Fruit fly (Drosophila melanogaster) whole organism, prepupa: ENCODE data around the gene Patr-1.

Source experiments
- CG10631 ChIP-seq: fragments of 200-800 bp; sonication (Bioruptor generic); optimal IDR thresholded peaks from 2 replicates; lab custom pipeline; 2016; ENCODE audit warnings: missing biosample characterization, missing genetic modification characterization
- CG10669 ChIP-seq: fragments of 200-800 bp; sonication (Bioruptor generic); optimal IDR thresholded peaks from 3 replicates; lab custom pipeline; 2018; ENCODE audit warnings: missing biosample characterization, mild to moderate bottlenecking, missing genetic modification characterization, moderate library complexity
- CG11294 ChIP-seq: fragments of 200-800 bp; sonication (Bioruptor generic); IDR thresholded peaks from 2 replicates; pipeline ENCODE4 v1.3.6; 2022; ENCODE audit warnings: missing biosample characterization, missing genetic modification characterization
- CG11902 ChIP-seq: fragments of 200-800 bp; sonication (Bioruptor generic); optimal IDR thresholded peaks from 3 replicates; lab custom pipeline; 2016; ENCODE audit warnings: missing biosample characterization, missing genetic modification characterization
- CG15336 ChIP-seq: fragments of 200-800 bp; sonication (Bioruptor generic); IDR thresholded peaks from 2 replicates; pipeline ENCODE4 v1.3.6; 2022; ENCODE audit warnings: missing biosample characterization, missing genetic modification characterization
- CG1621 ChIP-seq: fragments of 200-800 bp; sonication (Bioruptor generic); optimal IDR thresholded peaks from 3 replicates; lab custom pipeline; 2018; ENCODE audit warnings: missing biosample characterization, mild to moderate bottlenecking, missing genetic modification characterization
- CG16779 ChIP-seq: fragments of 200-800 bp; sonication (Bioruptor generic); optimal IDR thresholded peaks from 3 replicates; lab custom pipeline; 2017; ENCODE audit warnings: missing biosample characterization, mild to moderate bottlenecking, missing genetic modification characterization
- CG3032 ChIP-seq: fragments of 200-800 bp; optimal IDR thresholded peaks from 2 replicates; lab custom pipeline; 2019; ENCODE audit warnings: missing biosample characterization, mild to moderate bottlenecking, missing genetic modification characterization, moderate library complexity
- CG31627 ChIP-seq: fragments of 200-800 bp; sonication (Bioruptor generic); optimal IDR thresholded peaks from 3 replicates; lab custom pipeline; 2016; ENCODE audit warnings: missing biosample characterization, missing genetic modification characterization
- CG34406 ChIP-seq: fragments of 200-800 bp; sonication (Bioruptor generic); optimal IDR thresholded peaks from 3 replicates; lab custom pipeline; 2016; ENCODE audit warnings: missing biosample characterization, missing genetic modification characterization
- CG3919 ChIP-seq: fragments of 200-800 bp; sonication (Bioruptor generic); optimal IDR thresholded peaks from 3 replicates; lab custom pipeline; 2016; ENCODE audit warnings: missing biosample characterization, missing genetic modification characterization
- CG4318 ChIP-seq: fragments of 200-800 bp; sonication (Bioruptor generic); optimal IDR thresholded peaks from 3 replicates; lab custom pipeline; 2017; ENCODE audit warnings: missing biosample characterization, mild to moderate bottlenecking, missing genetic modification characterization
- CG6163 ChIP-seq: fragments of 200-800 bp; sonication (Bioruptor generic); IDR thresholded peaks from 3 replicates; pipeline ENCODE4 v1.3.6; 2022; ENCODE audit warnings: missing biosample characterization, missing genetic modification characterization
- CG6276 ChIP-seq: fragments of 200-800 bp; sonication (Bioruptor generic); optimal IDR thresholded peaks from 2 replicates; lab custom pipeline; 2017; ENCODE audit warnings: missing biosample characterization, mild to moderate bottlenecking, missing genetic modification characterization
- CG6792 ChIP-seq: fragments of 200-800 bp; sonication (Bioruptor generic); optimal IDR thresholded peaks from 3 replicates; lab custom pipeline; 2016; ENCODE audit warnings: missing biosample characterization, missing genetic modification characterization
- CG6808 ChIP-seq: fragments of 200-800 bp; sonication (Bioruptor generic); optimal IDR thresholded peaks from 3 replicates; lab custom pipeline; 2017; ENCODE audit warnings: missing biosample characterization, missing genetic modification characterization, mild to moderate bottlenecking, moderate library complexity, missing genetic modification reagents
- CG6854 ChIP-seq: fragments of 200-800 bp; sonication (Bioruptor generic); optimal IDR thresholded peaks from 2 replicates; lab custom pipeline; 2017; ENCODE audit warnings: missing biosample characterization, mild to moderate bottlenecking, missing genetic modification characterization
- CG7368 ChIP-seq: fragments of 200-800 bp; sonication (Bioruptor generic); optimal IDR thresholded peaks from 3 replicates; lab custom pipeline; 2016; ENCODE audit warnings: missing biosample characterization, missing genetic modification characterization
- CG8119 ChIP-seq: fragments of 200-800 bp; sonication (Bioruptor generic); IDR thresholded peaks from 3 replicates; pipeline ENCODE4 v1.3.6; 2022; ENCODE audit warnings: missing biosample characterization, missing genetic modification characterization
- CG8319 ChIP-seq: fragments of 200-800 bp; sonication (Bioruptor generic); optimal IDR thresholded peaks from 3 replicates; lab custom pipeline; 2016; ENCODE audit warnings: missing biosample characterization, missing genetic modification characterization
- CG9139 ChIP-seq: fragments of 200-800 bp; sonication (Bioruptor generic); optimal IDR thresholded peaks from 3 replicates; lab custom pipeline; 2017; ENCODE audit warnings: missing biosample characterization, mild to moderate bottlenecking, missing genetic modification characterization
- Ets21C ChIP-seq: fragments of 200-800 bp; sonication (Bioruptor generic); optimal IDR thresholded peaks from 3 replicates; lab custom pipeline; 2016; ENCODE audit warnings: missing biosample characterization, missing genetic modification characterization
- Ets96B ChIP-seq: fragments of 200-800 bp; optimal IDR thresholded peaks from 2 replicates; lab custom pipeline; 2019; ENCODE audit warnings: missing biosample characterization, mild to moderate bottlenecking, missing genetic modification characterization, moderate library complexity
- Gug ChIP-seq: fragments of 200-800 bp; sonication (Bioruptor generic); IDR thresholded peaks from 2 replicates; pipeline ENCODE4 v1.3.6; 2022; ENCODE audit warnings: missing biosample characterization, missing genetic modification characterization
- Hr39 ChIP-seq: fragments of 200-800 bp; sonication (Bioruptor generic); optimal IDR thresholded peaks from 2 replicates; lab custom pipeline; 2016; ENCODE audit warnings: missing biosample characterization, missing genetic modification characterization
- Hr4 ChIP-seq: fragments of 200-800 bp; sonication (Bioruptor generic); optimal IDR thresholded peaks from 3 replicates; lab custom pipeline; 2016; ENCODE audit warnings: missing biosample characterization, missing genetic modification characterization
- Lpt ChIP-seq: fragments of 200-800 bp; sonication (Bioruptor generic); optimal IDR thresholded peaks from 3 replicates; lab custom pipeline; 2016; ENCODE audit warnings: missing biosample characterization, missing genetic modification characterization
- Met ChIP-seq: fragments of 200-800 bp; sonication (Bioruptor generic); optimal IDR thresholded peaks from 3 replicates; lab custom pipeline; 2016; ENCODE audit warnings: missing biosample characterization, missing genetic modification characterization
- OdsH ChIP-seq: fragments of 200-800 bp; sonication (Bioruptor generic); optimal IDR thresholded peaks from 3 replicates; lab custom pipeline; 2016; ENCODE audit warnings: missing biosample characterization, missing genetic modification characterization
- Sox102F ChIP-seq: fragments of 200-800 bp; sonication (Bioruptor generic); optimal IDR thresholded peaks from 2 replicates; lab custom pipeline; 2016; ENCODE audit warnings: missing biosample characterization, mild to moderate bottlenecking, missing genetic modification characterization
- Sox14 ChIP-seq: fragments of 200-800 bp; sonication (Bioruptor generic); optimal IDR thresholded peaks from 3 replicates; lab custom pipeline; 2016; ENCODE audit warnings: missing biosample characterization, missing genetic modification characterization
- Sox15 ChIP-seq: fragments of 200-800 bp; sonication (Bioruptor generic); optimal IDR thresholded peaks from 3 replicates; lab custom pipeline; 2016; ENCODE audit warnings: missing biosample characterization, missing genetic modification characterization
- achi ChIP-seq: fragments of 200-800 bp; sonication (Bioruptor generic); optimal IDR thresholded peaks from 3 replicates; lab custom pipeline; 2016; ENCODE audit warnings: missing biosample characterization, missing genetic modification characterization
- cyc ChIP-seq: fragments of 200-800 bp; sonication (Bioruptor generic); optimal IDR thresholded peaks from 3 replicates; lab custom pipeline; 2016; ENCODE audit warnings: missing biosample characterization, missing genetic modification characterization
- dsx ChIP-seq: fragments of 200-800 bp; optimal IDR thresholded peaks from 3 replicates; lab custom pipeline; 2019; ENCODE audit warnings: missing biosample characterization, mild to moderate bottlenecking, missing genetic modification characterization, moderate library complexity; ENCODE audit not compliant: poor library complexity, severe bottlenecking
- eg ChIP-seq: fragments of 200-800 bp; sonication (Bioruptor generic); IDR thresholded peaks from 3 replicates; pipeline ENCODE4 v1.3.6; 2022; ENCODE audit warnings: missing biosample characterization, missing genetic modification characterization
- esn ChIP-seq: fragments of 200-800 bp; sonication (Bioruptor generic); optimal IDR thresholded peaks from 2 replicates; lab custom pipeline; 2016; ENCODE audit warnings: missing biosample characterization, mild to moderate bottlenecking, missing genetic modification characterization, moderate library complexity
- fd85E ChIP-seq: fragments of 200-800 bp; sonication (Bioruptor generic); optimal IDR thresholded peaks from 3 replicates; lab custom pipeline; 2016; ENCODE audit warnings: missing biosample characterization, missing genetic modification characterization
- fkh ChIP-seq: fragments of 200-800 bp; sonication (Bioruptor generic); optimal IDR thresholded peaks from 3 replicates; lab custom pipeline; 2017; ENCODE audit warnings: missing biosample characterization, mild to moderate bottlenecking, missing genetic modification characterization, moderate library complexity
- lz ChIP-seq: fragments of 200-800 bp; sonication (Bioruptor generic); optimal IDR thresholded peaks from 3 replicates; lab custom pipeline; 2016; ENCODE audit warnings: missing biosample characterization, missing genetic modification characterization
- spab ChIP-seq: fragments of 200-800 bp; sonication (Bioruptor generic); optimal IDR thresholded peaks from 2 replicates; lab custom pipeline; 2017; ENCODE audit warnings: missing biosample characterization, mild to moderate bottlenecking, missing genetic modification characterization, missing genetic modification reagents
- ss ChIP-seq, 2 experiments: fragments of 200-800 bp; sonication (Bioruptor generic); optimal IDR thresholded peaks; 2 replicates in 1 of 2; 3 replicates in 1 of 2; lab custom pipeline; 2017 to 2018; ENCODE audit warnings: mild to moderate bottlenecking in 2 of 2, missing biosample characterization in 2 of 2, missing genetic modification characterization in 2 of 2, moderate library complexity in 1 of 2
- svp ChIP-seq: fragments of 200-800 bp; sonication (Bioruptor generic); peaks from one replicate; lab custom pipeline; 2016; ENCODE audit warnings: missing biosample characterization, missing genetic modification characterization
- vri ChIP-seq: fragments of 200-800 bp; sonication (Bioruptor generic); optimal IDR thresholded peaks from 3 replicates; lab custom pipeline; 2016; ENCODE audit warnings: missing biosample characterization, mild to moderate bottlenecking, missing genetic modification characterization

Patr-1 gene

DNA sequence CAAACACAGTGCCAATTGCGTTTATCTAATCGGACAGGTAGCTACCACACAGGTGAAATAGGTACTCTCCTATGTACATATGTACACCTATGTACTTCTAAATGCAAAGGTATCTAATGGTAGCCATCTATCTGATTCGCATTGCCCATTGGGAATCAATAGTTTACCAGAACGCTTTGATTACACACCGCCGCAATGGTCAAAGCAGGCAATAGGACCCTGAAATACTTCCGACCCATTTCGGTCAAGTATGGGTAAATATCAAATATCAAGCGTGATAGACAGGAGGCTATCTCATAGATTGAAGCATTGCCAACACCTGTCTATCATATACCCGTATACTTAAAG lies 34.7 kb upstream of the Patr-1 start:
- TF ChIP-seq vri (GFP tag; lab: Kevin White, UChicago) (peak; percentile 53), CG11294 (GFP tag; lab: Robert Waterston, UW) (no peak)
- TF ChIP-seq, all 60 proteins: peak for 1

DNA sequence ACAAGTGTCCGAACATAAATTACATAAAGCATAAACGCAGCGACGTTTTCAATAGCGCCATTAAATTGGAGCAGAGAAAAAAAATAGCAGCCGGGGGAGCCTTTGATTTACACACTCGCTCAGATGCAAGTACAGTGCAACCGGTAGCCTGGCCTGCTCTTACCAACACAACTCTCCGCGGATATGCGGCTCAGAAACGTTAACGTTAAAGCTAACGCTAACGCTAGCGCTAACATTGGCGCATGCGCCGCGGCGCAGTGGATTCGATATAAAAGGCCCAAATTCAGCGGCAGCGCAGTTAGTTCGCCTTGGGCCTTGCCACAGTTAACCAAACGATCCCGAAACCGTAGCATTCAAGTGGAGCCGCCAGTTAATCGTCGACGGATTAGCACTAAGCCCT lies 29.1 kb upstream of the Patr-1 start, which contains the start of gene Pxd:
Pxd (plus strand) TSS at position 301 of the 400 bp plus-strand sequence.
- TF ChIP-seq CG31627 (no peak), CG11902 (GFP tag; lab: Kevin White, UChicago) (no peak), CG3032 (no peak), CG16779 (no peak), Met (GFP tag; lab: Kevin White, UChicago) (no peak), Gug (GFP tag; lab: Robert Waterston, UW) (no peak), dsx (GFP tag; lab: Kevin White, UChicago) (no peak), Hr4 (GFP tag; lab: Kevin White, UChicago) (no peak), OdsH (GFP tag; lab: Kevin White, UChicago) (no peak), CG6854 (GFP tag; lab: Kevin White, UChicago) (no peak), CG3919 (no peak), ss (GFP tag; optimal IDR thresholded peaks at IDR 0.05; lab: Kevin White, UChicago) (no peak), CG9139 (no peak), fd85E (no peak), Sox15 (GFP tag; lab: Kevin White, UChicago) (no peak), CG6792 (GFP tag; lab: Kevin White, UChicago) (no peak), eg (GFP tag; lab: Robert Waterston, UW) (no peak), CG10669 (GFP tag; lab: Kevin White, UChicago) (no peak), cyc (GFP tag; lab: Kevin White, UChicago) (no peak)

DNA sequence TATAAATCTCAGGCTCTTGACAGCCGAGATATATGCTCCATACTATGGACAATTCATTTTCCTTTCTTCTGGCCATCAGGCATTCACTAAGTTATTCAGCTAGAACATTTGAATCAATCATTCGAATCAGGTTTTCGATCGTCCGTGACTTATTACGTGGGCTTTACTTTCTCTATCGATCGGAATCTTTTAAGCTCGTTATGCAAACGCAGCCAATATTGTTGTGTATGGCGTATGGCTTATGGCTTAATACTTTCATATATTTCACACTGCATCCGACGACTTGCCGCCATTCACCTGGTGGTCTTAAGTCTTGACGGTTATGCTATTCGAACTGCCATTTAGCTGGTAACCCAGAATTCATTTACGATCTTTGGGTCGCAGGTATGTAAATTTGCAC lies 27.2 kb upstream of the Patr-1 start:
- TF ChIP-seq CG6276 (no peak), CG6163 (GFP tag; lab: Robert Waterston, UW) (no peak), spab (GFP tag; lab: Kevin White, UChicago) (no peak), CG3919 (no peak), CG9139 (no peak), Met (GFP tag; lab: Kevin White, UChicago) (no peak), CG6792 (GFP tag; lab: Kevin White, UChicago) (no peak), esn (GFP tag; lab: Kevin White, UChicago) (no peak), CG8119 (no peak), Hr4 (GFP tag; lab: Kevin White, UChicago) (no peak), Sox15 (GFP tag; lab: Kevin White, UChicago) (no peak), Ets96B (tag; lab: Kevin White, UChicago) (no peak)

DNA sequence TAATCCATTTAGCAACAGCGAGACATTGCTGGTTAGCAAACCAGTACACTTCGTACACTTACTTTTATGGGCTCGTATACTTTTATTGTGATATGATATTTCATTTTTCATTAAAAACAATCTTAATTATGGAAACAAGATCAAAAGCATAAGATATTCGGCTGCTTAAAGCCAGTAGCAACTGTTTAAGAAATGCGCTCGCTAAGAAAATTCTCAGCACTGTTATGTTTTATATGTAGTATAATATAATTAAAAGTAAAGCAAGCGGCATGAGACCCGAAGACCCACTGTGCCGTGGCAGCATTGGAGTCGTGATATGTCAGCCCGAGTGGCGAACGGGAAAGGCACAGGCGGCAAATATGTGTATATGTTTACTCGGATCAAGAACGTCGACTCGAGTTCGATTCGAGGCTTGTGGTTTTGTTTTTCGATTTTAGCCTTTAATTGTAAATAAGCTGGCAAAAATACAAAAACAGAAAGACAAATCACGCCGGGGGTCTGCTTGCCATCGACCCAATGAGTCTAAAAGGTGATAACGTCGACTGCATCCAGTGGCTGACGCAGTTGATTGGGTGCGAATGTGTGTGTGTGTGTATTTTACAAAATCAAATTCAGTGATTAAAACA lies 24.3 kb upstream of the Patr-1 start:
- TF ChIP-seq CG16779 (peak; percentile 3), CG4318 (no peak), CG6276 (no peak), CG6792 (GFP tag; lab: Kevin White, UChicago) (no peak), spab (GFP tag; lab: Kevin White, UChicago) (peak; percentile 21), svp (GFP tag; lab: Kevin White, UChicago) (peak; percentile 97), Ets96B (tag; lab: Kevin White, UChicago) (peak; percentile 48), CG8319 (GFP tag; lab: Kevin White, UChicago) (no peak), CG10631 (GFP tag; lab: Kevin White, UChicago) (peak; percentile 31), CG15336 (GFP tag; lab: Robert Waterston, UW) (no peak), fd85E (no peak), dsx (GFP tag; lab: Kevin White, UChicago) (peak; percentile 57), lz (GFP tag; lab: Kevin White, UChicago) (no peak), CG8119 (no peak), CG1621 (tag; lab: Kevin White, UChicago) (peak; percentile 26), Hr39 (GFP tag; lab: Kevin White, UChicago) (no peak), Sox102F (GFP tag; lab: Kevin White, UChicago) (no peak), Lpt (GFP tag; lab: Kevin White, UChicago) (no peak), esn (GFP tag; lab: Kevin White, UChicago) (no peak), CG31627 (no peak), CG7368 (GFP tag; lab: Kevin White, UChicago) (no peak), CG11294 (GFP tag; lab: Robert Waterston, UW) (no peak), achi (GFP tag; lab: Kevin White, UChicago) (peak; percentile 31), Sox14 (GFP tag; lab: Kevin White, UChicago) (no peak), CG6808 (GFP tag; lab: Kevin White, UChicago) (peak; percentile 63), fkh (GFP tag; lab: Kevin White, UChicago) (no peak), Ets21C (GFP tag; lab: Kevin White, UChicago) (no peak), CG3032 (peak; percentile 24), CG10669 (GFP tag; lab: Kevin White, UChicago) (peak; percentile 42), CG34406 (GFP tag; lab: Kevin White, UChicago) (no peak)
